Worm (Caenorhabditis elegans) whole organism, L1 larva: ENCODE measurements around the gene aqp-4.

ENCODE experiments used
- elt-3 ChIP-seq, 6 experiments: fragments of 150-350 bp in 1 of 6; sonication (generic microtip); optimal IDR thresholded peaks; 2 replicates each; lab custom pipeline; 2017 to 2018; ENCODE audit warnings: missing biosample characterization in 6 of 6, missing genetic modification characterization in 6 of 6, inconsistent platforms in 1 of 6
- lin-15B ChIP-seq: fragments of 150-350 bp; sonication (generic microtip); optimal IDR thresholded peaks from 3 replicates; lab custom pipeline; 2014; ENCODE audit warnings: missing biosample characterization, missing genetic modification characterization
- lir-3 ChIP-seq: sonication (generic microtip); optimal IDR thresholded peaks from 2 replicates; lab custom pipeline; 2016; ENCODE audit warnings: mild to moderate bottlenecking, missing genetic modification characterization, moderate library complexity, missing compliant biosample characterization; ENCODE audit not compliant: poor library complexity
- lsy-2 ChIP-seq, 2 experiments: fragments of 150-350 bp; optimal IDR thresholded peaks; 2 replicates each; lab custom pipeline; 2014; ENCODE audit warnings: missing biosample characterization in 2 of 2, missing genetic modification characterization in 2 of 2
- nhr-237 ChIP-seq: fragments of 150-350 bp; optimal IDR thresholded peaks from 2 replicates; lab custom pipeline; 2014; ENCODE audit warnings: missing biosample characterization, missing genetic modification characterization
- nhr-28 ChIP-seq: fragments of 150-350 bp; optimal IDR thresholded peaks from 2 replicates; lab custom pipeline; 2014; ENCODE audit warnings: missing biosample characterization, missing genetic modification characterization
- pag-3 ChIP-seq: sonication (generic microtip); optimal IDR thresholded peaks from 2 replicates; lab custom pipeline; 2017; ENCODE audit warnings: missing genetic modification characterization, mild to moderate bottlenecking, missing compliant biosample characterization, antibody characterized with exemption, borderline replicate concordance; ENCODE audit not compliant: insufficient read depth
- unc-98 ChIP-seq: fragments of 200-800 bp; sonication (Bioruptor generic); IDR thresholded peaks from 2 replicates; pipeline ENCODE4 v1.3.6; 2022; ENCODE audit warnings: missing genetic modification characterization, missing compliant biosample characterization

DNA sequence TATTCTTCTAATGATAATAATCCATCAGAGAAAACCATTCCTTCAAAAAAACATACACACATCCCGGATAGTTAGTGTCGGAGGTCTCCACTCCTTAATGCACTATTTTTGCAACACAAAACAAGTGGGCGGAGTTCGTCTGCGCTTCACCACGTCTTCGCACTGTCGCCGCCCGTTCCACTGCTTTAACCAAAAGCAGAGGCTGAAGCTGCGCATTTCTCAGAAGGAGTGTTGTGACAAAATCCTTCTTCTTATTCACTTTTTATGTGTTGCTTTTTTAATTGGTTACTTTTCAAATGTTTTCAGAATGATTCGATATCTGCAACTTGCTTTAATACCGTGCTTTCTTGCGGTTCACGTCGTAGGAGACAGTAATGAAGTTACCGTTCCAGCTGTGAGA is 7.6 kb downstream of the aqp-4 start, which contains the start of gene F58E6.13:
- TF ChIP-seq nhr-28 (tag; lab: Kevin White, UChicago) (no peak), nhr-237 (no peak), lir-3 (tag; lab: Kevin White, UChicago) (no peak), lsy-2 (tag; optimal IDR thresholded peaks at IDR 0.05; lab: Kevin White, UChicago) (no peak), lin-15B (tag; lab: Kevin White, UChicago) (no peak), unc-98 (GFP tag; lab: Robert Waterston, UW) (no peak), pag-3 (tag; lab: Kevin White, UChicago) (no peak), elt-3 (tag; optimal IDR thresholded peaks at IDR 0.05; lab: Kevin White, UChicago) (no peak)
